Fruit fly (Drosophila melanogaster) whole organism, pupa: ENCODE results near the gene Bap60.

Experiments used
- CG10348 ChIP-seq: fragments of 200-800 bp; sonication (Bioruptor generic); IDR thresholded peaks from 2 replicates; pipeline ENCODE4 v1.3.6; 2022; ENCODE audit warnings: missing biosample characterization, missing genetic modification characterization
- CG12605 ChIP-seq: fragments of 200-800 bp; sonication (Bioruptor generic); IDR thresholded peaks from 2 replicates; pipeline ENCODE4 v1.3.6; 2022; ENCODE audit warnings: missing biosample characterization, missing genetic modification characterization
- CG13204 ChIP-seq: fragments of 200-800 bp; sonication (Bioruptor generic); optimal IDR thresholded peaks from 2 replicates; lab custom pipeline; 2018; ENCODE audit warnings: missing biosample characterization, mild to moderate bottlenecking, missing genetic modification characterization, moderate library complexity
- CG14655 ChIP-seq: fragments of 200-800 bp; sonication (Bioruptor generic); optimal IDR thresholded peaks from 3 replicates; lab custom pipeline; 2017; ENCODE audit warnings: mild to moderate bottlenecking, missing biosample characterization, missing genetic modification reagents, missing genetic modification characterization
- CG15710 ChIP-seq: fragments of 200-800 bp; sonication (Bioruptor generic); optimal IDR thresholded peaks from 2 replicates; lab custom pipeline; 2018; ENCODE audit warnings: missing biosample characterization, mild to moderate bottlenecking, missing genetic modification characterization, moderate library complexity
- CG17806 ChIP-seq: fragments of 200-800 bp; sonication (Bioruptor generic); optimal IDR thresholded peaks from 2 replicates; lab custom pipeline; 2018; ENCODE audit warnings: missing biosample characterization, mild to moderate bottlenecking, missing genetic modification characterization, moderate library complexity
- CG32121 ChIP-seq: fragments of 200-800 bp; sonication (Bioruptor generic); IDR thresholded peaks from 2 replicates; pipeline ENCODE4 v1.3.6; 2022; ENCODE audit warnings: missing biosample characterization, missing genetic modification characterization
- CG34367 ChIP-seq: fragments of 200-800 bp; sonication (Bioruptor generic); optimal IDR thresholded peaks from 2 replicates; lab custom pipeline; 2018; ENCODE audit warnings: missing biosample characterization, mild to moderate bottlenecking, missing genetic modification characterization
- CG4496 ChIP-seq: fragments of 200-800 bp; sonication (Bioruptor generic); IDR thresholded peaks from 3 replicates; pipeline ENCODE4 v1.3.6; 2022; ENCODE audit warnings: missing biosample characterization, missing genetic modification characterization
- CG8159 ChIP-seq: fragments of 200-800 bp; sonication (Bioruptor generic); optimal IDR thresholded peaks from 3 replicates; lab custom pipeline; 2018; ENCODE audit warnings: missing biosample characterization, mild to moderate bottlenecking, missing genetic modification characterization, moderate library complexity
- CG8301 ChIP-seq: fragments of 200-800 bp; sonication (Bioruptor generic); optimal IDR thresholded peaks from 2 replicates; lab custom pipeline; 2018; ENCODE audit warnings: missing biosample characterization, mild to moderate bottlenecking, missing genetic modification characterization
- CG9948 ChIP-seq: fragments of 200-800 bp; sonication (Bioruptor generic); optimal IDR thresholded peaks from 2 replicates; lab custom pipeline; 2018; ENCODE audit warnings: missing biosample characterization, mild to moderate bottlenecking, missing genetic modification characterization, moderate library complexity
- D1 ChIP-seq: fragments of 200-800 bp; sonication (Bioruptor generic); optimal IDR thresholded peaks from 2 replicates; lab custom pipeline; 2018; ENCODE audit warnings: missing biosample characterization, mild to moderate bottlenecking, missing genetic modification characterization, moderate library complexity
- EcR ChIP-seq: fragments of 200-800 bp; sonication (Bioruptor generic); optimal IDR thresholded peaks from 3 replicates; lab custom pipeline; 2019; ENCODE audit warnings: missing biosample characterization, missing genetic modification characterization, mild to moderate bottlenecking, moderate library complexity, missing genetic modification reagents
- Ets98B ChIP-seq: fragments of 200-800 bp; sonication (Bioruptor generic); IDR thresholded peaks from 2 replicates; pipeline ENCODE4 v1.3.6; 2022; ENCODE audit warnings: missing biosample characterization, missing genetic modification characterization
- Pif1A ChIP-seq: fragments of 200-800 bp; sonication (Bioruptor generic); optimal IDR thresholded peaks from 3 replicates; lab custom pipeline; 2016; ENCODE audit warnings: missing biosample characterization, missing genetic modification characterization
- Pif1B ChIP-seq: fragments of 200-800 bp; sonication (Bioruptor generic); optimal IDR thresholded peaks from 3 replicates; lab custom pipeline; 2016; ENCODE audit warnings: missing biosample characterization, missing genetic modification characterization
- Snoo ChIP-seq: fragments of 200-800 bp; sonication (Bioruptor generic); optimal IDR thresholded peaks from 3 replicates; lab custom pipeline; 2017; ENCODE audit warnings: missing biosample characterization, mild to moderate bottlenecking, missing genetic modification characterization, inconsistent platforms
- fd96Ca ChIP-seq: fragments of 200-800 bp; sonication (Bioruptor generic); IDR thresholded peaks from 3 replicates; pipeline ENCODE4 v1.3.6; 2022; ENCODE audit warnings: missing biosample characterization, missing genetic modification characterization
- gl ChIP-seq: fragments of 200-800 bp; sonication (Bioruptor generic); optimal IDR thresholded peaks from 2 replicates; lab custom pipeline; 2018; ENCODE audit warnings: missing biosample characterization, mild to moderate bottlenecking, missing genetic modification characterization
- rn ChIP-seq: fragments of 200-800 bp; sonication (Bioruptor generic); IDR thresholded peaks from 2 replicates; pipeline ENCODE4 v1.3.6; 2022; ENCODE audit warnings: missing biosample characterization, missing genetic modification characterization

The Bap60 gene

DNA sequence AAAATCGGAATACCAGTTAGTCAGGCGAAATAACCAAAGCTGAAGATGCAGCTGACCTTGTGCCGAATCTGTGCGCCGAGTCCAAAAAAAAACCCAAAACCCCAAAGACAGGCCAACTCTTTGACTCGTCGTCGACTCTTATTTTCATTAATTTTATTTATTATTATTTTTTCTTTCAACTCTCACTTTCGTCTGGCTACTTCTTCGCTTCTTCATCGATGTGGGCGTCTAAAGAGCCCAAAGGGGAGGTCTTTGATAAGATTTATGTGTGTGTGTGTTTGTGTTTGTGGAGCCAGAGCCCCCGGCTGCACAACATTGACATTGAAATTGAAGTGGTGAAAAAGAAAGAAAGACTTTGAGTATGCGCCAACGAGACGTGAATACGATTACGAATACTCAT is 13.4 kb downstream of the Bap60 start:
- TF ChIP-seq Snoo (no peak), CG15710 (tag; lab: Kevin White, UChicago) (no peak), EcR (no peak), CG8301 (tag; lab: Kevin White, UChicago) (no peak), gl (tag; lab: Kevin White, UChicago) (no peak), CG17806 (no peak), CG4496 (GFP tag; lab: Robert Waterston, UW) (no peak), CG8159 (tag; lab: Kevin White, UChicago) (no peak), CG12605 (no peak), rn (no peak), CG32121 (GFP tag; lab: Robert Waterston, UW) (no peak), D1 (tag; lab: Kevin White, UChicago) (no peak), Ets98B (no peak), CG34367 (tag; lab: Kevin White, UChicago) (no peak), CG13204 (GFP tag; lab: Kevin White, UChicago) (no peak)
- TF ChIP-seq, all 21 proteins: peak for 0

DNA sequence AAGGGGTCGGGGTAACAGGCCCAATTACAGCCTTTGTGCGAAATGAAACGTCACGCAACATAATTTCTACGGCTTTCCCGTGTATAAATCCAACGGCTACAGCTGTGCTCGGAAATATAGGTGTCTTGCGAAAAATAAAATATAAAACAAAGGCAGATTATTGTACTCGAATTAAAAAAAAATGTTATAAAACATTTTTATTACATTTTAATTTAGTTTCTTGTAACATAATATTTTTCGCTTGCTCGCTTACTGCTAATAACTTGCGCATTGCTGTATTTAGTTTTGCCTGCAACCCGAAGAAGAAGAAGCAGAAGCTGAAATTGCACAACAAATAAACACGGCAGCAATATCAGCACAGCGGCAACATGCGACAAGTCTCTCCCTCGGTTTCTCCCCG is 16.2 kb downstream of the Bap60 start:
- peak; percentile 79 for TF ChIP-seq Pif1A (GFP tag; lab: Kevin White, UChicago)
- peak; percentile 8 for TF ChIP-seq gl (tag; lab: Kevin White, UChicago)
- TF ChIP-seq CG17806 = peak; percentile 80
- TF ChIP-seq CG14655 (GFP tag; lab: Kevin White, UChicago) = peak; percentile 80
- TF ChIP-seq Pif1B (GFP tag; lab: Kevin White, UChicago) = peak; percentile 79
- peak; percentile 76 for TF ChIP-seq CG8159 (tag; lab: Kevin White, UChicago)
- TF ChIP-seq EcR = no peak
- peak; percentile 62 for TF ChIP-seq D1 (tag; lab: Kevin White, UChicago)
- TF ChIP-seq fd96Ca = peak; percentile 79
- TF ChIP-seq rn = 0 out of 2 replicates have a peak, but pooled peaks have one; percentile 30
- peak; percentile 78 for TF ChIP-seq CG8301 (tag; lab: Kevin White, UChicago)
- peak; percentile 36; the same call in 1 of the 2 replicates for TF ChIP-seq CG10348
- peak; percentile 88 for TF ChIP-seq CG32121 (GFP tag; lab: Robert Waterston, UW)
- TF ChIP-seq CG15710 (tag; lab: Kevin White, UChicago) = peak; percentile 74
- peak; percentile 68 for TF ChIP-seq CG34367 (tag; lab: Kevin White, UChicago)
- peak; percentile 21 for TF ChIP-seq CG13204 (GFP tag; lab: Kevin White, UChicago)
- peak; percentile 85 for TF ChIP-seq Ets98B
- TF ChIP-seq CG9948 (tag; lab: Kevin White, UChicago) = peak; percentile 78
- peak; percentile 66 for TF ChIP-seq Snoo
- peak; percentile 90 for TF ChIP-seq CG4496 (GFP tag; lab: Robert Waterston, UW)
- peak; percentile 85 for TF ChIP-seq CG12605

DNA sequence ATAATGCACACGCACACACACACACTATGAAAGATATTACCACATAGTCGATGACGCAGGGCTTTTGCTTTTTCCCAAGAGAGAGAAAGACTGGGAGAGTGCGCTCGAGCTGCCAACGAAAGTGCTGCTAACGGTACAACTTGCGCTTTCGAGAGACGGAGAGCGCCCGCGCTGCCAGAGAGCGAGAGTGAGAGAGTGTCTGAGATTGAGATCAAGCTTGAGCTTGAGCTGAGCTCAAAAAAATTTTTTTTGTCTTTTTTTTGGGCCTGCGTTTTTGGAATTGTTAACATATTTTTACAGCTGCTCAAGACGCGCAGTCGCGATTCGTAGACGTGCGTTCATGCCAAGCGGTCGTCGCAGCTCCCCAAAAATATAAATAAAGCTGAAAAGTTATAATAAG is 20.4 kb downstream of the Bap60 start, which contains the start of gene CG32645:
TSS of gene CG32645 (plus strand) at position 313 of the 400 bp plus-strand sequence.
- TF ChIP-seq CG8159 (tag; lab: Kevin White, UChicago) = no peak
- peak; percentile 52 for TF ChIP-seq CG14655 (GFP tag; lab: Kevin White, UChicago)
- TF ChIP-seq Ets98B = peak; percentile 39; the same call in 1 of the 2 replicates
- TF ChIP-seq CG4496 (GFP tag; lab: Robert Waterston, UW) = peak; percentile 45; the same call in 1 of the 3 replicates
- TF ChIP-seq D1 (tag; lab: Kevin White, UChicago) = no peak
- TF ChIP-seq CG15710 (tag; lab: Kevin White, UChicago) = no peak
- TF ChIP-seq Pif1A (GFP tag; lab: Kevin White, UChicago) = no peak
- no peak for TF ChIP-seq CG9948 (tag; lab: Kevin White, UChicago)
- TF ChIP-seq CG8301 (tag; lab: Kevin White, UChicago) = peak; percentile 47
- no peak for TF ChIP-seq fd96Ca
- no peak for TF ChIP-seq CG13204 (GFP tag; lab: Kevin White, UChicago)
- TF ChIP-seq rn = no peak
- no peak for TF ChIP-seq CG34367 (tag; lab: Kevin White, UChicago)
- no peak for TF ChIP-seq CG10348

DNA sequence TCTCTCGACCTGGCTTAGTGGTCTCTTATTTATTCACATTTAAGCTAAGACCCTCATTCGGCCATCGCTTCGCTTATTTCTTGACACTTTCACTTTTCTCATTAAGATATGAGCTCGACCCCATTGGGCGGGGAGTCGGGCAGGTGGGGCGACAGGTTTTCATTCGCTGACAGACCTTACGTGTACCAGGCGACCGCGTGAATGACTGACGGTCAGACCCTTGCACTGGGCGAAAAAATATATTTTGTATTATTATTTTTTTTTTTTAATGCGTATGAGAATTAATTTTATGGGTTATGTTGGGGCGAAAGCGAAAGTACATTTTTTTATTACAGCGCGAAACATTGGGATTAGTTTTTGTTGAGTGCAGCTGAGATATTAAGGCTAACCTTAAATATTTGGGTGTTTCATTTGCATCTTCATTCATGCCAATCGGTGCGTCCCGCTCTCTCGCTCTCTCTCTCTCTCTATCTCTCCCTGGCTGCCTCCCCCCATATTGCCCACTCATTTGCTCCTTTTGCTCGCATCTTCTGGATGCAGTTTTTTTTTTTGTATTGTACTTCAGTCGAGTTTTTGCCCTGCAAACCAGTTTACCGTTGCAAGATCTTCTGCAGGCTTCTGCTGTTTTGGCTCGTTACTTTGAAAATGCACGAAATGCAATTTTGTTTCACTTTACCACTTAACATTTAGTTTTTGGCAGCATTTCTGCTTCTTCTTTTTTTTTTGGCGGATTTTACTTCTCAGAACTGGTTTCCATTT is 22.2 kb downstream of the Bap60 start:
- TF ChIP-seq CG9948 (tag; lab: Kevin White, UChicago) (peak; percentile 18), rn (0 out of 2 replicates have a peak, but pooled peaks have one; percentile 28), CG4496 (GFP tag; lab: Robert Waterston, UW) (peak; percentile 68), EcR (peak; percentile 26), CG17806 (peak; percentile 15), fd96Ca (peak; percentile 31; the same call in 1 of the 3 replicates), CG32121 (GFP tag; lab: Robert Waterston, UW) (no peak), CG13204 (GFP tag; lab: Kevin White, UChicago) (peak; percentile 49), gl (tag; lab: Kevin White, UChicago) (peak; percentile 45), Pif1A (GFP tag; lab: Kevin White, UChicago) (peak; percentile 80), CG8301 (tag; lab: Kevin White, UChicago) (no peak), CG8159 (tag; lab: Kevin White, UChicago) (peak; percentile 55), D1 (tag; lab: Kevin White, UChicago) (no peak), CG34367 (tag; lab: Kevin White, UChicago) (no peak), CG15710 (tag; lab: Kevin White, UChicago) (peak; percentile 48), Ets98B (peak; percentile 25; the same call in 1 of the 2 replicates), Snoo (peak; percentile 69), CG14655 (GFP tag; lab: Kevin White, UChicago) (peak; percentile 44), CG12605 (no peak), Pif1B (GFP tag; lab: Kevin White, UChicago) (peak; percentile 83), CG10348 (no peak)

DNA sequence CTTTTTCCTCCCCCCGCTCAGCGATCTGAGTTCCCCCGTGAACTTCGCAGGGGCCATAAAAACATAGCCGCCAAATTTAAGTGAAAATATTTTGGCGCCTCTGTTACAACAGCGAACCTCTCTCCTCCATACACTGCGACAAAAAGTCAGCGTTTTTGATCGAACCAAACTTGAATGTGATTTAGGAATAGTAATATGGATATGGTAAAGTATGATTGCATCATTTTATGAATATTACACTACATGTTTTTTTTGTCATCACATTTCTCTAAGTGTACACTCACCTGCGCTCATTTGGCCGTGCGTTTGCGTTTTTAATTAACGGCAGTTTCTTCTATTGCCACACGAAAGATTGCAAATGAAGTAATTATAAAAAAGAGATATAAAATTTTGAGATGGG is 23.6 kb downstream of the Bap60 start:
- TF ChIP-seq Pif1B (GFP tag; lab: Kevin White, UChicago) = peak; percentile 41
- no peak for TF ChIP-seq gl (tag; lab: Kevin White, UChicago)
- peak; percentile 13 for TF ChIP-seq CG8159 (tag; lab: Kevin White, UChicago)
- peak; percentile 54 for TF ChIP-seq Pif1A (GFP tag; lab: Kevin White, UChicago)
- TF ChIP-seq D1 (tag; lab: Kevin White, UChicago) = no peak
- peak; percentile 38 for TF ChIP-seq Snoo
- peak; percentile 63; the same call in 1 of the 2 replicates for TF ChIP-seq CG32121 (GFP tag; lab: Robert Waterston, UW)
- peak; percentile 39 for TF ChIP-seq CG8301 (tag; lab: Kevin White, UChicago)
- no peak for TF ChIP-seq CG34367 (tag; lab: Kevin White, UChicago)
- TF ChIP-seq Ets98B = peak; percentile 60
- TF ChIP-seq CG17806 = peak; percentile 32
- no peak for TF ChIP-seq CG15710 (tag; lab: Kevin White, UChicago)
- peak; percentile 72; the same call in 2 of the 3 replicates for TF ChIP-seq fd96Ca
- TF ChIP-seq CG12605 = no peak
- no peak for TF ChIP-seq rn
- peak; percentile 1 for TF ChIP-seq CG14655 (GFP tag; lab: Kevin White, UChicago)
- no peak for TF ChIP-seq CG10348
- TF ChIP-seq CG9948 (tag; lab: Kevin White, UChicago) = no peak
- TF ChIP-seq CG4496 (GFP tag; lab: Robert Waterston, UW) = peak; percentile 79; the same call in 2 of the 3 replicates
- TF ChIP-seq CG13204 (GFP tag; lab: Kevin White, UChicago) = no peak
- no peak for TF ChIP-seq EcR
